Worm (Caenorhabditis elegans): ENCODE data around the gene T02B11.3.

Gene T02B11.3

ce11 chrV:852184-852583 lies 14.4 kb downstream of the T02B11.3 start, which contains the start of gene K09C6.3:
Gene K09C6.3 (plus strand): TSS chrV:852484.
- TF ChIP-seq tbp1 (GFP tag; optimal IDR thresholded peaks at IDR 0.05) (no peak), sdz-38 (tag; optimal IDR thresholded peaks at IDR 0.05) (no peak), F57A8.1 (GFP tag; optimal IDR thresholded peaks at IDR 0.05) (no peak), ztf-3 (GFP tag; optimal IDR thresholded peaks at IDR 0.05) (no peak), Y53F4B.3 (GFP tag; IDR thresholded peaks at IDR 0.05) (no peak), lin-35 (GFP tag; optimal IDR thresholded peaks at IDR 0.05) (no peak), Y79H2A.3 (GFP tag; conservative IDR thresholded peaks at IDR 0.05) (no peak), zfh-2 (GFP tag; conservative IDR thresholded peaks at IDR 0.05) (no peak), F37B4.10 (GFP tag; IDR thresholded peaks at IDR 0.05) (no peak), ceh-79 (tag; optimal IDR thresholded peaks at IDR 0.05) (no peak)

- TF ChIP-seq F49E8.2 (tag; optimal IDR thresholded peaks at IDR 0.05; ENCODE audit: insufficient read depth), result no peak
- TF ChIP-seq dpff-1 (tag; optimal IDR thresholded peaks at IDR 0.05), result no peak
- no peak for TF ChIP-seq T07F8.4 (tag; optimal IDR thresholded peaks at IDR 0.05)
- TF ChIP-seq F10E7.11 (tag; optimal IDR thresholded peaks at IDR 0.05), result no peak
- TF ChIP-seq madf-3 (GFP tag; IDR thresholded peaks at IDR 0.05), result no peak
- TF ChIP-seq B0019.2 (GFP tag; conservative IDR thresholded peaks at IDR 0.05), result no peak
- no peak for TF ChIP-seq rcor-1 (GFP tag; IDR thresholded peaks at IDR 0.05)
- no peak for TF ChIP-seq atf-7 (tag; optimal IDR thresholded peaks at IDR 0.05)
- TF ChIP-seq ekl-4 (GFP tag; IDR thresholded peaks at IDR 0.05), result no peak
- no peak for TF ChIP-seq tbp1 (GFP tag; optimal IDR thresholded peaks at IDR 0.05)
- no peak for TF ChIP-seq madf-6 (GFP tag; IDR thresholded peaks at IDR 0.05)
- TF ChIP-seq bed-1 (GFP tag; IDR thresholded peaks at IDR 0.05), result no peak
- TF ChIP-seq F57A8.1 (GFP tag; optimal IDR thresholded peaks at IDR 0.05), result no peak
- TF ChIP-seq madf-10 (tag; optimal IDR thresholded peaks at IDR 0.05), result no peak
- TF ChIP-seq aptf-2 (GFP tag; conservative IDR thresholded peaks at IDR 0.05), result no peak
- TF ChIP-seq egrh-3 (GFP tag; IDR thresholded peaks at IDR 0.05), result no peak
- TF ChIP-seq nfya-1 (tag; optimal IDR thresholded peaks at IDR 0.05; ENCODE audit: borderline replicate concordance, insufficient read depth), result no peak
- no peak for TF ChIP-seq madf-8 (GFP tag; conservative IDR thresholded peaks at IDR 0.05)
- no peak for TF ChIP-seq sptf-2 (GFP tag; optimal IDR thresholded peaks at IDR 0.05)
These were observed 17.1 kb downstream of the T02B11.3 start, which contains the start of gene srbc-12 for ce11 chrV:849512-849911. Gene srbc-12 (plus strand): TSS chrV:849812.

- TF ChIP-seq snpc-3.4 (tag; optimal IDR thresholded peaks at IDR 0.05), result no peak
- TF ChIP-seq ceh-79 (tag; optimal IDR thresholded peaks at IDR 0.05), result no peak
- no peak for TF ChIP-seq lin-35 (GFP tag; optimal IDR thresholded peaks at IDR 0.05)
- no peak for TF ChIP-seq cebp-1 (GFP tag; IDR thresholded peaks at IDR 0.05)
- TF ChIP-seq cebp-1 (tag; optimal IDR thresholded peaks at IDR 0.05), result no peak
- no peak for TF ChIP-seq athp-1 (tag; optimal IDR thresholded peaks at IDR 0.05)
- no peak for TF ChIP-seq hmg-20 (GFP tag; IDR thresholded peaks at IDR 0.05)
- TF ChIP-seq ets-4 (GFP tag; optimal IDR thresholded peaks at IDR 0.05), result no peak
- TF ChIP-seq madf-8 (GFP tag; conservative IDR thresholded peaks at IDR 0.05), result no peak
- no peak for TF ChIP-seq let-526 (GFP tag; IDR thresholded peaks at IDR 0.05)
- no peak for TF ChIP-seq mxl-1 (tag; optimal IDR thresholded peaks at IDR 0.05)
These were observed 17.6 kb downstream of the T02B11.3 start for ce11 chrV:849042-849441.

- TF ChIP-seq him-1 (tag; optimal IDR thresholded peaks at IDR 0.05), result no peak
These were observed 19.1 kb downstream of the T02B11.3 start, which contains the start of gene srbc-13 for ce11 chrV:847521-847920. Gene srbc-13 (plus strand): TSS chrV:847821.
